Fruit fly (Drosophila melanogaster) whole organism: ENCODE measurements around the gene Lasp.

ENCODE experiments used
- pan ChIP-seq: fragments of >200 bp; optimal IDR thresholded peaks from 2 replicates; lab custom pipeline; 2017
- usp ChIP-seq: fragments of >200 bp; optimal IDR thresholded peaks from 2 replicates; lab custom pipeline; 2017; ENCODE audit warnings: missing biosample characterization, missing genetic modification characterization, mixed read lengths

DNA sequence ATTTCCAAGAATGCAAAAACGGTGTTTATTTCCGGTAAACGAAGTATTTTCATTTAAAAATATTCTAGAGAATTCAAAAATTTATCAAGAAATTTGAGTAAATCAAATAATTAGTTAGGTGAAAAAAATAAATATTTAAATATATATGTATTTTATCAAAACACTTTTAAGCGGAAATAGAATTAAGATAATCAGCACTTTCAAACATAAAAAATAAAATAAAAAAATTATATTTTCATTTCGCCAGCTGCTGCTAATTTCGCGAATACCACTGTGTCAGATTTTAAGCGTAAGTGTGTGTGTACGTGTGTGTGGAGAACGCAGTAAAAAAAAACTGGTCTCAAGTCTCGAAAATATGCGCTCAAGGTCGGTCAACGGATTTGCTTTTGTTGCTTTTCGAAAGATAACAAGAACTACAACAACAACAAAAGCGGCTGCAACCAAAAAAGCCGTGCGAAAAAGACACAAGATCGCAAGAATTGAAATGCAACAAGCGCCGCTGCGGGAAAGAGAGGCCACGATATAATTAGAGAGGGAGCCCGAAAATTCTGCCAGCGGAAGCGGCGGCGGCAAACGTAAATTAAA lies 1.7 kb downstream of the Lasp start:
- TF ChIP-seq pan (lab: Kevin White, UChicago) (no peak), usp (GFP tag; lab: Kevin White, UChicago) (no peak)
